Fruit fly (Drosophila melanogaster) whole organism, embryonic: ENCODE data around the gene Tengl3.

Experiments used
- CG10366 ChIP-seq: fragments of 200-800 bp; sonication (Bioruptor generic); IDR thresholded peaks from 2 replicates; pipeline ENCODE4 v1.3.6; 2022; ENCODE audit warnings: missing biosample characterization, missing genetic modification characterization
- CG10979 ChIP-seq: fragments of 200-800 bp; sonication (Bioruptor generic); optimal IDR thresholded peaks from 2 replicates; lab custom pipeline; 2018; ENCODE audit warnings: missing biosample characterization, mild to moderate bottlenecking, missing genetic modification characterization, moderate library complexity
- CG11093 ChIP-seq: fragments of 200-800 bp; sonication (Bioruptor generic); IDR thresholded peaks from 3 replicates; pipeline ENCODE4 v1.3.6; 2022; ENCODE audit warnings: missing biosample characterization, missing genetic modification characterization
- CG11504 ChIP-seq: fragments of 200-800 bp; sonication (Bioruptor generic); optimal IDR thresholded peaks from 3 replicates; lab custom pipeline; 2019; ENCODE audit warnings: missing biosample characterization, mild to moderate bottlenecking, missing genetic modification characterization, moderate library complexity
- CG12104 ChIP-seq: fragments of 200-800 bp; sonication (Bioruptor generic); optimal IDR thresholded peaks from 3 replicates; lab custom pipeline; 2016; ENCODE audit warnings: missing biosample characterization, missing genetic modification characterization
- CG13624 ChIP-seq: fragments of 200-800 bp; sonication (Bioruptor generic); optimal IDR thresholded peaks from 2 replicates; lab custom pipeline; 2016; ENCODE audit warnings: missing biosample characterization, missing genetic modification characterization
- CG13775 ChIP-seq: fragments of 200-800 bp; sonication (Bioruptor generic); optimal IDR thresholded peaks from 3 replicates; lab custom pipeline; 2017; ENCODE audit warnings: missing biosample characterization, mild to moderate bottlenecking, missing genetic modification characterization
- CG17802 ChIP-seq: fragments of 200-800 bp; sonication (Bioruptor generic); optimal IDR thresholded peaks from 2 replicates; lab custom pipeline; 2018; ENCODE audit warnings: missing biosample characterization, mild to moderate bottlenecking, missing genetic modification characterization, moderate library complexity
- CG1832 ChIP-seq: fragments of 200-800 bp; sonication (Bioruptor generic); optimal IDR thresholded peaks from 2 replicates; lab custom pipeline; 2017; ENCODE audit warnings: missing biosample characterization, mild to moderate bottlenecking, missing genetic modification characterization, inconsistent platforms
- CG18619 ChIP-seq: fragments of 200-800 bp; sonication (Bioruptor generic); optimal IDR thresholded peaks from 3 replicates; lab custom pipeline; 2017; ENCODE audit warnings: missing biosample characterization, mild to moderate bottlenecking, missing genetic modification characterization
- CG31388 ChIP-seq: fragments of 200-800 bp; sonication (Bioruptor generic); optimal IDR thresholded peaks from 2 replicates; lab custom pipeline; 2016; ENCODE audit warnings: missing biosample characterization, missing genetic modification characterization
- CG33557 ChIP-seq: fragments of 200-800 bp; sonication (Bioruptor generic); optimal IDR thresholded peaks from 2 replicates; lab custom pipeline; 2019; ENCODE audit warnings: missing biosample characterization, mild to moderate bottlenecking, missing genetic modification characterization, moderate library complexity
- CG4360 ChIP-seq: fragments of 200-800 bp; sonication (Bioruptor generic); IDR thresholded peaks from 2 replicates; pipeline ENCODE4 v1.3.6; 2022; ENCODE audit warnings: missing biosample characterization, missing genetic modification characterization
- CG4707 ChIP-seq: fragments of 200-800 bp; sonication (Bioruptor generic); optimal IDR thresholded peaks from 2 replicates; lab custom pipeline; 2018; ENCODE audit warnings: missing biosample characterization, mild to moderate bottlenecking, missing genetic modification characterization, moderate library complexity
- CG6254 ChIP-seq: fragments of 200-800 bp; sonication (Bioruptor generic); optimal IDR thresholded peaks from 3 replicates; lab custom pipeline; 2017; ENCODE audit warnings: mild to moderate bottlenecking, missing biosample characterization, missing genetic modification reagents, missing genetic modification characterization
- CG6654 ChIP-seq: fragments of 200-800 bp; sonication (Bioruptor generic); optimal IDR thresholded peaks from 2 replicates; lab custom pipeline; 2017; ENCODE audit warnings: missing biosample characterization, mild to moderate bottlenecking, missing genetic modification characterization
- CG6765 ChIP-seq: fragments of 200-800 bp; sonication (Bioruptor generic); optimal IDR thresholded peaks from 3 replicates; lab custom pipeline; 2017; ENCODE audit warnings: missing biosample characterization, mild to moderate bottlenecking, missing genetic modification characterization
- CG7987 ChIP-seq: fragments of 200-800 bp; sonication (Bioruptor generic); optimal IDR thresholded peaks from 2 replicates; lab custom pipeline; 2018; ENCODE audit warnings: missing biosample characterization, mild to moderate bottlenecking, missing genetic modification characterization, moderate library complexity
- CrebB ChIP-seq: fragments of 200-800 bp; sonication (Bioruptor generic); optimal IDR thresholded peaks from 3 replicates; lab custom pipeline; 2018; ENCODE audit warnings: missing biosample characterization, mild to moderate bottlenecking, missing genetic modification characterization
- D19B ChIP-seq: fragments of 200-800 bp; sonication (Bioruptor generic); optimal IDR thresholded peaks from 2 replicates; lab custom pipeline; 2017; ENCODE audit warnings: missing biosample characterization, mild to moderate bottlenecking, missing genetic modification characterization
- Dbx ChIP-seq: fragments of 200-800 bp; sonication (Bioruptor generic); IDR thresholded peaks from 3 replicates; pipeline ENCODE4 v1.3.6; 2022; ENCODE audit warnings: missing biosample characterization, missing genetic modification characterization
- HLH54F ChIP-seq: fragments of 200-800 bp; sonication (Bioruptor generic); optimal IDR thresholded peaks from 3 replicates; lab custom pipeline; 2016; ENCODE audit warnings: missing biosample characterization, missing genetic modification characterization
- Hmr ChIP-seq: fragments of 200-800 bp; sonication (Bioruptor generic); optimal IDR thresholded peaks from 3 replicates; lab custom pipeline; 2017; ENCODE audit warnings: mild to moderate bottlenecking, missing biosample characterization, missing genetic modification reagents, missing genetic modification characterization
- Hr78 ChIP-seq, 2 experiments: fragments of 200-800 bp in 1 of 2; fragments of >200 bp in 1 of 2; sonication (Bioruptor generic) in 1 of 2; optimal IDR thresholded peaks; 2 replicates each; lab custom pipeline; 2017 to 2019; ENCODE audit warnings: missing biosample characterization in 2 of 2, missing genetic modification characterization in 2 of 2, mild to moderate bottlenecking in 1 of 2, moderate library complexity in 1 of 2
- Kr ChIP-seq: fragments of 200-800 bp; sonication (Bioruptor generic); optimal IDR thresholded peaks from 2 replicates; lab custom pipeline; 2017; ENCODE audit warnings: missing biosample characterization, mild to moderate bottlenecking, missing genetic modification characterization
- NK7.1 ChIP-seq: fragments of 200-800 bp; sonication (Bioruptor generic); optimal IDR thresholded peaks from 3 replicates; lab custom pipeline; 2016; ENCODE audit warnings: missing biosample characterization, missing genetic modification characterization
- Pdp1 ChIP-seq, 2 experiments: fragments of 200-800 bp; sonication (Bioruptor generic); optimal IDR thresholded peaks; 3 replicates each; lab custom pipeline; 2016; ENCODE audit warnings: missing biosample characterization in 2 of 2, missing genetic modification characterization in 2 of 2, mild to moderate bottlenecking in 1 of 2, moderate library complexity in 1 of 2
- Ravus ChIP-seq: fragments of 200-800 bp; sonication (Bioruptor generic); IDR thresholded peaks from 2 replicates; pipeline ENCODE4 v1.3.6; 2022; ENCODE audit warnings: missing biosample characterization, missing genetic modification characterization
- Rx ChIP-seq: fragments of 200-800 bp; sonication (Bioruptor generic); IDR thresholded peaks from 2 replicates; pipeline ENCODE4 v1.3.6; 2022; ENCODE audit warnings: missing biosample characterization, missing genetic modification characterization
- amos ChIP-seq: fragments of 200-800 bp; sonication (Bioruptor generic); IDR thresholded peaks from 2 replicates; pipeline ENCODE4 v1.3.6; 2022; ENCODE audit warnings: missing biosample characterization, missing genetic modification characterization; ENCODE audit not compliant: partially characterized antibody
- ato ChIP-seq: fragments of 200-800 bp; sonication (Bioruptor generic); IDR thresholded peaks from 2 replicates; pipeline ENCODE4 v1.3.6; 2022; ENCODE audit warnings: missing biosample characterization, missing genetic modification characterization; ENCODE audit not compliant: partially characterized antibody
- cg ChIP-seq: fragments of 200-800 bp; sonication (Bioruptor generic); optimal IDR thresholded peaks from 3 replicates; lab custom pipeline; 2019; ENCODE audit warnings: missing biosample characterization, mild to moderate bottlenecking, missing genetic modification characterization, moderate library complexity
- fru ChIP-seq: fragments of >200 bp; optimal IDR thresholded peaks from 2 replicates; lab custom pipeline; 2017
- fu2 ChIP-seq: fragments of 200-800 bp; sonication (Bioruptor generic); optimal IDR thresholded peaks from 2 replicates; lab custom pipeline; 2016; ENCODE audit warnings: missing biosample characterization, missing genetic modification characterization
- gem ChIP-seq: fragments of 200-800 bp; sonication (Bioruptor generic); optimal IDR thresholded peaks from 2 replicates; lab custom pipeline; 2019; ENCODE audit warnings: missing biosample characterization, mild to moderate bottlenecking, missing genetic modification characterization, moderate library complexity
- hb ChIP-seq: fragments of 200-800 bp; sonication (Bioruptor generic); IDR thresholded peaks from 3 replicates; pipeline ENCODE4 v1.3.6; 2022; ENCODE audit warnings: missing biosample characterization, missing genetic modification characterization; ENCODE audit not compliant: partially characterized antibody
- ind ChIP-seq: fragments of 200-800 bp; sonication (Bioruptor generic); optimal IDR thresholded peaks from 3 replicates; lab custom pipeline; 2016; ENCODE audit warnings: missing biosample characterization, missing genetic modification characterization
- jigr1 ChIP-seq: fragments of 200-800 bp; sonication (Bioruptor generic); IDR thresholded peaks from 3 replicates; pipeline ENCODE4 v1.3.6; 2022; ENCODE audit warnings: missing biosample characterization, missing genetic modification characterization
- nerfin-1 ChIP-seq: fragments of 200-800 bp; sonication (Bioruptor generic); optimal IDR thresholded peaks from 3 replicates; lab custom pipeline; 2019; ENCODE audit warnings: missing biosample characterization, mild to moderate bottlenecking, missing genetic modification characterization, moderate library complexity
- onecut ChIP-seq: fragments of 200-800 bp; sonication (Bioruptor generic); IDR thresholded peaks from 2 replicates; pipeline ENCODE4 v1.3.6; 2022; ENCODE audit warnings: missing biosample characterization, missing genetic modification characterization
- org-1 ChIP-seq: fragments of 200-800 bp; sonication (Bioruptor generic); optimal IDR thresholded peaks from 2 replicates; lab custom pipeline; 2017; ENCODE audit warnings: missing biosample characterization, missing genetic modification characterization
- run ChIP-seq: fragments of 200-800 bp; sonication (Bioruptor generic); optimal IDR thresholded peaks from 3 replicates; lab custom pipeline; 2018; ENCODE audit warnings: missing biosample characterization, mild to moderate bottlenecking, missing genetic modification characterization
- salm ChIP-seq: fragments of 200-800 bp; sonication (Bioruptor generic); optimal IDR thresholded peaks from 2 replicates; lab custom pipeline; 2018; ENCODE audit warnings: missing biosample characterization, mild to moderate bottlenecking, missing genetic modification characterization
- scrt ChIP-seq: fragments of 200-800 bp; sonication (Bioruptor generic); optimal IDR thresholded peaks from 2 replicates; lab custom pipeline; 2018; ENCODE audit warnings: missing biosample characterization, mild to moderate bottlenecking, missing genetic modification characterization, moderate library complexity
- sisA ChIP-seq: fragments of 200-800 bp; sonication (Bioruptor generic); IDR thresholded peaks from 2 replicates; pipeline ENCODE4 v1.3.6; 2022; ENCODE audit warnings: missing biosample characterization, missing genetic modification characterization
- stwl ChIP-seq: fragments of 200-800 bp; sonication (Bioruptor generic); optimal IDR thresholded peaks from 3 replicates; lab custom pipeline; 2018; ENCODE audit warnings: missing biosample characterization, mild to moderate bottlenecking, missing genetic modification characterization, moderate library complexity
- sug ChIP-seq: fragments of 200-800 bp; optimal IDR thresholded peaks from 2 replicates; lab custom pipeline; 2019; ENCODE audit warnings: missing biosample characterization, mild to moderate bottlenecking, missing genetic modification characterization, moderate library complexity
- ttk ChIP-seq: fragments of 200-800 bp; sonication (Bioruptor generic); IDR thresholded peaks from 2 replicates; pipeline ENCODE4 v2.1.2; 2022; ENCODE audit warnings: missing biosample characterization, missing genetic modification characterization
- vfl ChIP-seq: fragments of 200-800 bp; sonication (Bioruptor generic); optimal IDR thresholded peaks from 2 replicates; lab custom pipeline; 2016; ENCODE audit warnings: missing biosample characterization, missing genetic modification characterization
- vvl ChIP-seq: fragments of 200-800 bp; sonication (Bioruptor generic); IDR thresholded peaks from 2 replicates; pipeline ENCODE4 v1.3.6; 2022; ENCODE audit warnings: missing biosample characterization, missing genetic modification characterization
- wdn ChIP-seq: fragments of 200-800 bp; sonication (Bioruptor generic); IDR thresholded peaks from 2 replicates; pipeline ENCODE4 v1.3.6; 2022; ENCODE audit warnings: missing biosample characterization, missing genetic modification characterization

Tengl3 gene

DNA sequence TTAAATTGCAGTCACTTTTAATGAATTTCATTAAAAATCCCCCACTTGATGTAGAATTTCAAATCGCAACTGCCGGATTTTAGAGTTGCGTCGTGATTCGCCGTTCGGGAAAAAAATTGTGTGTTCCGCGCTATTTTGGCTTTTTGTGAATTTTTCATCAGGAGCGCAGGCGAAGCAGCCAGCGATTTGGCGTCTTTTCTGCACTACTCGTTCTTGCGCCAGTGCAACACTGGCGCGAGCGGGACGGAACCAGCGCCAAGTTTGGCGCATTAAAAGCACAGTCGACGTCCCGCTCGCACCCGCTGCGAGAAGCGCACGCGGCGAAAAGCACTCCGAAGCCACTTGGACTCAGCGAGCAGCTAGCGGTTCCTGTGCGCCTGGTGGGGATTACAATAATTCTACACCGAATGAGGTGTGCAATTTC, 44.7 kb downstream of the Tengl3 start (continued):
- TF ChIP-seq jigr1 (no peak), CG6765 (GFP tag; lab: Kevin White, UChicago) (no peak), wdn (GFP tag; lab: Robert Waterston, UW) (no peak), salm (tag; lab: Kevin White, UChicago) (peak; percentile 38), CG31388 (GFP tag; lab: Kevin White, UChicago) (peak; percentile 17), vvl (GFP tag; lab: Robert Waterston, UW) (no peak), CG7987 (GFP tag; lab: Kevin White, UChicago) (peak; percentile 70), onecut (GFP tag; lab: Robert Waterston, UW) (peak; percentile 53), Ravus (GFP tag; lab: Robert Waterston, UW) (no peak), sug (tag; lab: Kevin White, UChicago) (peak; percentile 82), Hr78 (GFP tag; optimal IDR thresholded peaks at IDR 0.05; lab: Kevin White, UChicago) (peak in 1 of 2 experiments; percentile 34), CG33557 (GFP tag; lab: Kevin White, UChicago) (no peak), CG1832 (peak; percentile 96), hb (GFP tag; lab: Robert Waterston, UW) (no peak), CG18619 (GFP tag; lab: Kevin White, UChicago) (peak; percentile 9), fu2 (no peak), nerfin-1 (tag; lab: Kevin White, UChicago) (peak; percentile 33), D19B (no peak), CG6254 (GFP tag; lab: Kevin White, UChicago) (peak; percentile 73), CrebB (tag; lab: Kevin White, UChicago) (peak; percentile 81), NK7.1 (GFP tag; lab: Kevin White, UChicago) (peak; percentile 34), ind (no peak), amos (GFP tag; lab: Robert Waterston, UW) (no peak), sisA (GFP tag; lab: Robert Waterston, UW) (no peak), fru (lab: Kevin White, UChicago) (no peak), ato (GFP tag; lab: Robert Waterston, UW) (no peak), Rx (GFP tag; lab: Robert Waterston, UW) (no peak), CG4360 (no peak), org-1 (GFP tag; lab: Kevin White, UChicago) (no peak), vfl (GFP tag; lab: Kevin White, UChicago) (peak; percentile 26), scrt (GFP tag; lab: Kevin White, UChicago) (peak; percentile 37), ttk (GFP tag; lab: Robert Waterston, UW) (no peak), Hmr (GFP tag; lab: Kevin White, UChicago) (peak; percentile 97), CG10366 (GFP tag; lab: Robert Waterston, UW) (no peak), CG6654 (GFP tag; lab: Kevin White, UChicago) (no peak), stwl (tag; lab: Kevin White, UChicago) (peak; percentile 67), cg (GFP tag; lab: Kevin White, UChicago) (peak; percentile 38), CG12104 (peak; percentile 6), run (tag; lab: Kevin White, UChicago) (no peak), Dbx (GFP tag; lab: Robert Waterston, UW) (no peak), HLH54F (GFP tag; lab: Kevin White, UChicago) (no peak), CG17802 (tag; lab: Kevin White, UChicago) (no peak), CG13775 (GFP tag; lab: Kevin White, UChicago) (no peak), Pdp1 (GFP tag; optimal IDR thresholded peaks at IDR 0.05; lab: Kevin White, UChicago) (peak in 1 of 2 experiments; percentile 73), CG10979 (tag; lab: Kevin White, UChicago) (peak; percentile 22), CG4707 (GFP tag; lab: Kevin White, UChicago) (no peak), Kr (GFP tag; lab: Kevin White, UChicago) (no peak), CG11504 (tag; lab: Kevin White, UChicago) (peak; percentile 35), CG11093 (GFP tag; lab: Robert Waterston, UW) (peak; percentile 33; the same call in 1 of the 3 replicates), gem (tag; lab: Kevin White, UChicago) (no peak), CG13624 (GFP tag; lab: Kevin White, UChicago) (peak; percentile 75)
